Worm (Caenorhabditis elegans): ENCODE results near the gene C24B9.3.

Gene C24B9.3

ce11 chrV:2673807-2674206, 37.6 kb downstream of the C24B9.3 start (continued):
- peak; percentile 3 for TF ChIP-seq sox-4 (tag; optimal IDR thresholded peaks at IDR 0.05)
- TF ChIP-seq lim-6 (tag; optimal IDR thresholded peaks at IDR 0.05): peak; percentile 29
- peak; percentile 7 for TF ChIP-seq ceh-18 (tag; optimal IDR thresholded peaks at IDR 0.05)
- TF ChIP-seq nfya-1 (tag; optimal IDR thresholded peaks at IDR 0.05): peak; percentile 60
- no peak for TF ChIP-seq ceh-45 (GFP tag; IDR thresholded peaks at IDR 0.05)
- peak; percentile 17 for TF ChIP-seq pat-9 (tag; optimal IDR thresholded peaks at IDR 0.05)
- peak; percentile 58 for TF ChIP-seq sdc-2 (tag; optimal IDR thresholded peaks at IDR 0.05)
- no peak for TF ChIP-seq pha-2 (tag; optimal IDR thresholded peaks at IDR 0.05)
- TF ChIP-seq ceh-34 (tag; optimal IDR thresholded peaks at IDR 0.05): peak; percentile 49
- TF ChIP-seq elt-4 (tag; optimal IDR thresholded peaks at IDR 0.05): no peak
- peak; percentile 61 for TF ChIP-seq C38D4.7 (GFP tag; optimal IDR thresholded peaks at IDR 0.05)
- no peak for TF ChIP-seq unc-55 (GFP tag; optimal IDR thresholded peaks at IDR 0.05)
- TF ChIP-seq syd-9 (tag; optimal IDR thresholded peaks at IDR 0.05): no peak
- no peak for TF ChIP-seq pros-1 (tag; optimal IDR thresholded peaks at IDR 0.05)
- no peak for TF ChIP-seq zip-5 (tag; optimal IDR thresholded peaks at IDR 0.05)
- TF ChIP-seq ceh-48 (tag; optimal IDR thresholded peaks at IDR 0.05): peak; percentile 37
- TF ChIP-seq che-1 (tag; optimal IDR thresholded peaks at IDR 0.05): peak; percentile 64
- peak; percentile 58 for TF ChIP-seq K09A11.1 (tag; optimal IDR thresholded peaks at IDR 0.05; ENCODE audit: insufficient read depth)
- peak; percentile 41 for TF ChIP-seq ahr-1 (tag; optimal IDR thresholded peaks at IDR 0.05)

DNA sequence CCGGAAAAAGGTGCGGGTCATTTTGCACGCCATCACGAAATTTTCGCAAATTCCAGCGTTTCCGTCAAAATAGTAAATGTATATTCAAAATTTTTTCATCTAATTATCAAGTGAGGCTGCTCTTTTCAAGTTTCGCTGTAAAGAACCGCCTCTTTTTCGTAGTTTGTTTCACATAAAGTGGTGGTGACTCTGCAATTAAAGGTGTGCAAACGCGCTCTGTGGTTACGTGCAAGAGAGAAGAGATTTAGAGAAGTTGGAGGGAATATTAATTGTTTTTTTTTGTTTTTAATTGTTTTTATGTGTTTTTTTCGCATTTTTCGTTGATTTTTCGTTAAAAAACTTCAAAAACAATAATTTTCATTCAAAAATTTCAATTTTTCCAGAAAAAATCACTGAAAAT, 38.8 kb downstream of the C24B9.3 start, which contains the start of gene W02G9.3:
TSS of gene W02G9.3 (plus strand) at position 384 of the 400 bp plus-strand sequence.
- TF ChIP-seq ceh-30 (tag; optimal IDR thresholded peaks at IDR 0.05) (no peak), nhr-232 (tag; optimal IDR thresholded peaks at IDR 0.05) (no peak), ceh-24 (tag; optimal IDR thresholded peaks at IDR 0.05) (no peak), ceh-6 (GFP tag; optimal IDR thresholded peaks at IDR 0.05) (no peak), tbx-2 (tag; optimal IDR thresholded peaks at IDR 0.05) (peak; percentile 45), dmd-4 (tag; optimal IDR thresholded peaks at IDR 0.05; ENCODE audit: borderline replicate concordance) (peak; percentile 6), nfya-1 (tag; optimal IDR thresholded peaks at IDR 0.05) (peak; percentile 48), ceh-48 (tag; optimal IDR thresholded peaks at IDR 0.05) (no peak), pax-1 (tag; optimal IDR thresholded peaks at IDR 0.05) (no peak), K09A11.1 (tag; optimal IDR thresholded peaks at IDR 0.05; ENCODE audit: insufficient read depth) (no peak), ceh-34 (tag; optimal IDR thresholded peaks at IDR 0.05) (no peak), ceh-31 (tag; optimal IDR thresholded peaks at IDR 0.05) (peak; percentile 80), npax-4 (tag; optimal IDR thresholded peaks at IDR 0.05) (no peak), ets-4 (tag; optimal IDR thresholded peaks at IDR 0.05) (peak; percentile 39), fax-1 (tag; optimal IDR thresholded peaks at IDR 0.05) (no peak), hlh-15 (tag; optimal IDR thresholded peaks at IDR 0.05) (no peak), unc-42 (tag; optimal IDR thresholded peaks at IDR 0.05) (peak; percentile 85), K02D7.2 (tag; optimal IDR thresholded peaks at IDR 0.05) (no peak), ceh-14 (tag; optimal IDR thresholded peaks at IDR 0.05) (peak; percentile 92), ceh-45 (GFP tag; IDR thresholded peaks at IDR 0.05) (no peak), hlh-13 (GFP tag; optimal IDR thresholded peaks at IDR 0.05) (no peak), elt-2 (tag; optimal IDR thresholded peaks at IDR 0.05) (peak; percentile 17), ceh-2 (tag; optimal IDR thresholded peaks at IDR 0.05) (peak; percentile 51), hlh-30 (tag; optimal IDR thresholded peaks at IDR 0.05; ENCODE audit: insufficient read depth) (no peak), tbx-7 (tag; optimal IDR thresholded peaks at IDR 0.05) (no peak), zip-5 (tag; optimal IDR thresholded peaks at IDR 0.05) (peak; percentile 25), hlh-6 (tag; optimal IDR thresholded peaks at IDR 0.05) (no peak), unc-3 (GFP tag; conservative IDR thresholded peaks at IDR 0.05) (no peak), unc-3 (tag; optimal IDR thresholded peaks at IDR 0.05) (no peak), C08G9.2 (tag; optimal IDR thresholded peaks at IDR 0.05) (no peak), lin-11 (tag; optimal IDR thresholded peaks at IDR 0.05) (no peak), Y22D7AL.16 (tag; optimal IDR thresholded peaks at IDR 0.05) (no peak), pha-4 (tag; optimal IDR thresholded peaks at IDR 0.05) (no peak), ceh-9 (tag; optimal IDR thresholded peaks at IDR 0.05) (no peak), pha-2 (tag; optimal IDR thresholded peaks at IDR 0.05) (no peak), ceh-18 (tag; optimal IDR thresholded peaks at IDR 0.05) (peak; percentile 46), ttx-3 (tag; optimal IDR thresholded peaks at IDR 0.05) (peak; percentile 51), odd-2 (tag; optimal IDR thresholded peaks at IDR 0.05) (no peak), ama-1 (optimal IDR thresholded peaks at IDR 0.05) (no peak), unc-55 (GFP tag; optimal IDR thresholded peaks at IDR 0.05) (peak; percentile 13)

Data from whole organism, late embryonic.